Worm (Caenorhabditis elegans): Measurements from ENCODE around the gene cng-3.

ce11 chrIV:9499636-9500035 is 18.8 kb upstream of the cng-3 start:
- TF ChIP-seq ceh-2 (tag; optimal IDR thresholded peaks at IDR 0.05) (no peak), ttx-3 (tag; optimal IDR thresholded peaks at IDR 0.05) (no peak), ama-1 (optimal IDR thresholded peaks at IDR 0.05) (no peak), hlh-6 (tag; optimal IDR thresholded peaks at IDR 0.05) (no peak), eyg-1 (tag; optimal IDR thresholded peaks at IDR 0.05) (no peak), pag-3 (tag; optimal IDR thresholded peaks at IDR 0.05; ENCODE audit: borderline replicate concordance) (no peak), lim-6 (tag; optimal IDR thresholded peaks at IDR 0.05) (no peak), C08G9.2 (tag; optimal IDR thresholded peaks at IDR 0.05) (no peak), unc-3 (GFP tag; conservative IDR thresholded peaks at IDR 0.05) (no peak), unc-3 (tag; optimal IDR thresholded peaks at IDR 0.05) (no peak), ceh-34 (tag; optimal IDR thresholded peaks at IDR 0.05) (no peak)

Data from whole organism, late embryonic.